Fruit fly (Drosophila melanogaster) whole organism, adult: ENCODE measurements around the gene tau.

Source experiments
- CG11617 ChIP-seq: fragments of 200-800 bp; sonication (Bioruptor generic); optimal IDR thresholded peaks from 2 replicates; lab custom pipeline; 2017; ENCODE audit warnings: mild to moderate bottlenecking, missing biosample characterization, missing genetic modification reagents, missing genetic modification characterization
- CG1620 ChIP-seq: fragments of 200-800 bp; sonication (Bioruptor generic); optimal IDR thresholded peaks from 2 replicates; lab custom pipeline; 2016; ENCODE audit warnings: missing biosample characterization, missing genetic modification characterization
- CG33017 ChIP-seq: fragments of 200-800 bp; sonication (Bioruptor generic); optimal IDR thresholded peaks from 2 replicates; lab custom pipeline; 2018; ENCODE audit warnings: missing biosample characterization, mild to moderate bottlenecking, missing genetic modification characterization, moderate library complexity
- CG5204 ChIP-seq: fragments of 200-800 bp; sonication (Bioruptor generic); optimal IDR thresholded peaks from 2 replicates; lab custom pipeline; 2016; ENCODE audit warnings: missing biosample characterization, missing genetic modification characterization
- Clk ChIP-seq: fragments of 200-800 bp; sonication (Bioruptor generic); optimal IDR thresholded peaks from 2 replicates; lab custom pipeline; 2017; ENCODE audit warnings: missing biosample characterization, missing genetic modification characterization
- Hr96 ChIP-seq: fragments of 200-800 bp; sonication (Bioruptor generic); optimal IDR thresholded peaks from 2 replicates; lab custom pipeline; 2016; ENCODE audit warnings: missing biosample characterization, missing genetic modification characterization
- Mnt ChIP-seq: fragments of 200-800 bp; sonication (Bioruptor generic); optimal IDR thresholded peaks from 2 replicates; lab custom pipeline; 2016; ENCODE audit warnings: missing biosample characterization, mild to moderate bottlenecking, missing genetic modification characterization
- cic ChIP-seq: fragments of 200-800 bp; sonication (Bioruptor generic); optimal IDR thresholded peaks from 2 replicates; lab custom pipeline; 2017; ENCODE audit warnings: missing biosample characterization, mild to moderate bottlenecking, missing genetic modification characterization, moderate library complexity
- cnc ChIP-seq, 2 experiments: fragments of >200 bp; optimal IDR thresholded peaks; 2 replicates each; lab custom pipeline; 2017
- kay ChIP-seq: fragments of 200-800 bp; sonication (Bioruptor generic); peaks from one replicate; lab custom pipeline; 2016; ENCODE audit warnings: missing biosample characterization, missing genetic modification characterization, borderline replicate concordance
- pad ChIP-seq: fragments of 200-800 bp; sonication (Bioruptor generic); optimal IDR thresholded peaks from 3 replicates; lab custom pipeline; 2017; ENCODE audit warnings: missing biosample characterization, missing genetic modification characterization, mild to moderate bottlenecking, moderate library complexity, missing genetic modification reagents
- tj ChIP-seq: fragments of 200-800 bp; sonication (Bioruptor generic); optimal IDR thresholded peaks from 3 replicates; lab custom pipeline; 2017; ENCODE audit warnings: missing biosample characterization, mild to moderate bottlenecking, missing genetic modification characterization, moderate library complexity
- toe ChIP-seq: fragments of 200-800 bp; sonication (Bioruptor generic); optimal IDR thresholded peaks from 2 replicates; lab custom pipeline; 2016; ENCODE audit warnings: missing biosample characterization, missing genetic modification characterization

- no peak for TF ChIP-seq CG1620
- no peak for TF ChIP-seq kay (GFP tag; lab: Kevin White, UChicago)
- peak; percentile 65 for TF ChIP-seq pad (GFP tag; lab: Kevin White, UChicago)
- no peak for TF ChIP-seq Hr96 (GFP tag; lab: Kevin White, UChicago)
- no peak for TF ChIP-seq cic
- no peak for TF ChIP-seq tj (GFP tag; lab: Kevin White, UChicago)
- TF ChIP-seq Clk = no peak
- no peak for TF ChIP-seq cnc (optimal IDR thresholded peaks at IDR 0.05; lab: Kevin White, UChicago)
- no peak for TF ChIP-seq Mnt
- TF ChIP-seq toe (GFP tag; lab: Kevin White, UChicago) = no peak
- TF ChIP-seq CG11617 (GFP tag; lab: Kevin White, UChicago) = no peak
- no peak for TF ChIP-seq CG5204
- no peak for TF ChIP-seq CG33017 (tag; lab: Kevin White, UChicago)
These were observed 53.1 kb downstream of the tau start for dm6 chr3R:27603671-27604070.
